Worm (Caenorhabditis elegans) whole organism, mixed stage, embryonic: ENCODE results near the gene F59A7.2.

Experiments used
- M03D4.4 ChIP-seq: sonication (generic microtip); optimal IDR thresholded peaks from 2 replicates; lab custom pipeline; 2017; ENCODE audit warnings: mild to moderate bottlenecking, missing genetic modification characterization, missing compliant biosample characterization
- bed-3 ChIP-seq: fragments of 200-800 bp; sonication (Bioruptor generic); optimal IDR thresholded peaks from 3 replicates; lab custom pipeline; 2018; ENCODE audit warnings: mild to moderate bottlenecking, missing genetic modification characterization, moderate library complexity, missing compliant biosample characterization
- blmp-1 ChIP-seq: fragments of 150-350 bp; optimal IDR thresholded peaks from 2 replicates; lab custom pipeline; 2014; ENCODE audit warnings: missing biosample characterization, missing genetic modification characterization
- ceh-39 ChIP-seq: fragments of 150-350 bp; optimal IDR thresholded peaks from 2 replicates; lab custom pipeline; 2014; ENCODE audit warnings: missing biosample characterization, missing genetic modification characterization
- ceh-43 ChIP-seq: fragments of 200-800 bp; sonication (Bioruptor generic); optimal IDR thresholded peaks from 2 replicates; lab custom pipeline; 2018; ENCODE audit warnings: mild to moderate bottlenecking, missing genetic modification characterization, moderate library complexity, missing compliant biosample characterization
- ceh-83 ChIP-seq: fragments of 200-800 bp; sonication (Bioruptor generic); optimal IDR thresholded peaks from 2 replicates; lab custom pipeline; 2018; ENCODE audit warnings: mild to moderate bottlenecking, missing genetic modification characterization, missing compliant biosample characterization
- ces-1 ChIP-seq: fragments of 150-350 bp; optimal IDR thresholded peaks from 2 replicates; lab custom pipeline; 2014; ENCODE audit warnings: missing biosample characterization, missing genetic modification reagents, missing genetic modification characterization
- cnd-1 ChIP-seq: fragments of 200-800 bp; sonication (Bioruptor generic); optimal IDR thresholded peaks from 2 replicates; lab custom pipeline; 2018; ENCODE audit warnings: mild to moderate bottlenecking, missing genetic modification characterization, missing compliant biosample characterization
- drap-1 ChIP-seq: fragments of 200-800 bp; sonication (Bioruptor generic); optimal IDR thresholded peaks from 3 replicates; lab custom pipeline; 2018; ENCODE audit warnings: mild to moderate bottlenecking, missing genetic modification characterization, missing compliant biosample characterization
- elt-1 ChIP-seq: sonication (generic microtip); optimal IDR thresholded peaks from 2 replicates; lab custom pipeline; 2017; ENCODE audit warnings: missing genetic modification characterization, mild to moderate bottlenecking, missing compliant biosample characterization, antibody characterized with exemption, moderate library complexity, borderline replicate concordance; ENCODE audit not compliant: insufficient read depth
- elt-3 ChIP-seq: fragments of 150-350 bp; optimal IDR thresholded peaks from 2 replicates; lab custom pipeline; 2014; ENCODE audit warnings: missing biosample characterization, missing genetic modification characterization
- flh-1 ChIP-seq: fragments of 200-800 bp; sonication (Bioruptor generic); optimal IDR thresholded peaks from 2 replicates; lab custom pipeline; 2018; ENCODE audit warnings: mild to moderate bottlenecking, missing genetic modification characterization, moderate library complexity, missing compliant biosample characterization
- ham-2 ChIP-seq: fragments of 200-800 bp; sonication (Bioruptor generic); optimal IDR thresholded peaks from 2 replicates; lab custom pipeline; 2018; ENCODE audit warnings: mild to moderate bottlenecking, missing genetic modification characterization, missing compliant biosample characterization
- hlh-1 ChIP-seq: fragments of 150-350 bp; optimal IDR thresholded peaks from 2 replicates; lab custom pipeline; 2014; ENCODE audit warnings: missing biosample characterization, missing genetic modification reagents, missing genetic modification characterization
- lin-13 ChIP-seq: fragments of 150-350 bp; optimal IDR thresholded peaks from 2 replicates; lab custom pipeline; 2014; ENCODE audit warnings: missing biosample characterization, missing genetic modification characterization
- lin-32 ChIP-seq: fragments of 200-800 bp; sonication (Bioruptor generic); optimal IDR thresholded peaks from 2 replicates; lab custom pipeline; 2018; ENCODE audit warnings: mild to moderate bottlenecking, missing genetic modification characterization, missing compliant biosample characterization
- lsy-2 ChIP-seq: fragments of 150-350 bp; optimal IDR thresholded peaks from 2 replicates; lab custom pipeline; 2014; ENCODE audit warnings: missing biosample characterization, missing genetic modification characterization
- mab-5 ChIP-seq: fragments of 150-350 bp; optimal IDR thresholded peaks from 2 replicates; lab custom pipeline; 2014; ENCODE audit warnings: missing biosample characterization, missing genetic modification characterization
- mls-2 ChIP-seq: sonication (generic microtip); optimal IDR thresholded peaks from 2 replicates; lab custom pipeline; 2016; ENCODE audit warnings: mild to moderate bottlenecking, missing genetic modification characterization, moderate library complexity, missing compliant biosample characterization
- nhr-12 ChIP-seq: fragments of 150-350 bp; optimal IDR thresholded peaks from 2 replicates; lab custom pipeline; 2014; ENCODE audit warnings: missing biosample characterization, missing genetic modification characterization
- nhr-2 ChIP-seq: fragments of 150-350 bp; optimal IDR thresholded peaks from 2 replicates; lab custom pipeline; 2014; ENCODE audit warnings: missing biosample characterization, missing genetic modification characterization
- nhr-237 ChIP-seq: fragments of 150-350 bp; optimal IDR thresholded peaks from 2 replicates; lab custom pipeline; 2014; ENCODE audit warnings: missing biosample characterization, missing genetic modification characterization
- nhr-28 ChIP-seq: fragments of 150-350 bp; optimal IDR thresholded peaks from 2 replicates; lab custom pipeline; 2014; ENCODE audit warnings: missing biosample characterization, missing genetic modification characterization
- nhr-76 ChIP-seq: sonication (generic microtip); optimal IDR thresholded peaks from 2 replicates; lab custom pipeline; 2017; ENCODE audit warnings: missing biosample characterization, missing genetic modification characterization
- pha-4 ChIP-seq: fragments of 150-350 bp; optimal IDR thresholded peaks from 2 replicates; lab custom pipeline; 2018; ENCODE audit warnings: missing biosample characterization, missing genetic modification reagents, missing genetic modification characterization
- sem-2 ChIP-seq: fragments of 200-800 bp; sonication (Bioruptor generic); optimal IDR thresholded peaks from 2 replicates; lab custom pipeline; 2018; ENCODE audit warnings: mild to moderate bottlenecking, missing genetic modification characterization, missing compliant biosample characterization
- snpc-4 ChIP-seq: fragments of 150-350 bp; optimal IDR thresholded peaks from 2 replicates; lab custom pipeline; 2014; ENCODE audit warnings: missing biosample characterization, missing genetic modification characterization
- tbx-8 ChIP-seq: fragments of 200-800 bp; sonication (Bioruptor generic); optimal IDR thresholded peaks from 2 replicates; lab custom pipeline; 2018; ENCODE audit warnings: mild to moderate bottlenecking, missing genetic modification characterization, moderate library complexity, missing compliant biosample characterization
- unc-120 ChIP-seq: sonication (generic microtip); optimal IDR thresholded peaks from 2 replicates; lab custom pipeline; 2017; ENCODE audit warnings: missing genetic modification characterization, missing compliant biosample characterization; ENCODE audit not compliant: poor library complexity, severe bottlenecking
- unc-62 ChIP-seq: fragments of 150-350 bp; optimal IDR thresholded peaks from 2 replicates; lab custom pipeline; 2014; ENCODE audit warnings: missing biosample characterization, missing genetic modification reagents, missing genetic modification characterization
- zip-8 ChIP-seq: fragments of 150-350 bp; optimal IDR thresholded peaks from 2 replicates; lab custom pipeline; 2014; ENCODE audit warnings: missing biosample characterization, missing genetic modification characterization
- ztf-11 ChIP-seq: fragments of 150-350 bp; optimal IDR thresholded peaks from 2 replicates; lab custom pipeline; 2014; ENCODE audit warnings: missing biosample characterization, missing genetic modification characterization

F59A7.2 gene

ce11 chrV:2030661-2031060, 14.3 kb upstream of the F59A7.2 start:
- TF ChIP-seq blmp-1 (no peak), elt-1 (tag; lab: Kevin White, UChicago) (no peak), hlh-1 (tag; lab: Kevin White, UChicago) (no peak)

- no peak for TF ChIP-seq ceh-83
- no peak for TF ChIP-seq hlh-1 (tag; lab: Kevin White, UChicago)
- TF ChIP-seq ztf-11 (tag; lab: Kevin White, UChicago): no peak
- TF ChIP-seq M03D4.4 (tag; lab: Kevin White, UChicago): no peak
- TF ChIP-seq nhr-76: no peak
- no peak for TF ChIP-seq mab-5 (tag; lab: Kevin White, UChicago)
- no peak for TF ChIP-seq ces-1 (GFP tag; lab: Kevin White, UChicago)
- TF ChIP-seq ham-2 (GFP tag; lab: Kevin White, UChicago): no peak
- TF ChIP-seq zip-8 (tag; lab: Kevin White, UChicago): no peak
- no peak for TF ChIP-seq flh-1
- no peak for TF ChIP-seq elt-3
- no peak for TF ChIP-seq lin-13 (tag; lab: Kevin White, UChicago)
- TF ChIP-seq cnd-1: no peak
Observed at ce11 chrV:2029877-2030276, 13.5 kb upstream of the F59A7.2 start, which contains the start of gene F59A7.12. Gene F59A7.12, plus strand, starts transcription at chrV:2030177.

DNA sequence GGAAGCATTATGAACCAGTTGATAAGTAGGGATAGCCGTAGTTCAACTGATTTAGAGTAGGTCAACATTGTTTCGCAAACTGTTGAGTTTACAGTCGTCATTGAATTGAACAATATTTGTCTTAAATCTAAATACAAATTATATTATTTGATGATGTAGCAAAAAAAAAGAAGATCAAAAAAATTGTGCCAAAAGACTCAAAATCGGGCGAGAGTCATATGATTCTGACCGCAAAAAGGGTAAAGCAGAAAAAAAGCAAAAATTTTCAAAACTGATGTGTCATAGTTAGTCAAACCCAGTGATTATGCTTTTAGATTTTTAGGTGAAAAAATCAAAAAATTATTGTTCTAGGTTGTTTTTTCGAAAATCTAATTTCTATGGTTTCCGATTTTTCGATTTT, 11.5 kb upstream of the F59A7.2 start, which contains the start of gene srab-13:
srab-13 (minus strand) TSS at position 101 of the 400 bp plus-strand sequence.
- no peak for TF ChIP-seq snpc-4
- TF ChIP-seq nhr-237 (tag; lab: Kevin White, UChicago): no peak
- TF ChIP-seq unc-120 (tag; lab: Kevin White, UChicago): no peak
- no peak for TF ChIP-seq ceh-43 (GFP tag; lab: Kevin White, UChicago)
- TF ChIP-seq nhr-76: no peak
- TF ChIP-seq M03D4.4 (tag; lab: Kevin White, UChicago): no peak
- TF ChIP-seq cnd-1: no peak
- TF ChIP-seq blmp-1: no peak
- TF ChIP-seq ham-2 (GFP tag; lab: Kevin White, UChicago): no peak
- TF ChIP-seq tbx-8 (GFP tag; lab: Kevin White, UChicago): no peak
- TF ChIP-seq elt-3: no peak
- TF ChIP-seq lin-32 (GFP tag; lab: Kevin White, UChicago): no peak

- TF ChIP-seq nhr-28 (tag; lab: Kevin White, UChicago) (no peak), lsy-2 (tag; lab: Kevin White, UChicago) (no peak), hlh-1 (tag; lab: Kevin White, UChicago) (no peak), sem-2 (GFP tag; lab: Kevin White, UChicago) (no peak)
Observed at ce11 chrV:2022374-2022773, 6.0 kb upstream of the F59A7.2 start, which contains the start of gene F59A7.5. Gene F59A7.5, plus strand, starts transcription at chrV:2022674.

ce11 chrV:2021283-2021682, 5.0 kb upstream of the F59A7.2 start:
- TF ChIP-seq ham-2 (GFP tag; lab: Kevin White, UChicago) (no peak), elt-3 (no peak), lsy-2 (tag; lab: Kevin White, UChicago) (no peak), pha-4 (tag; lab: Kevin White, UChicago) (no peak), ceh-39 (tag; lab: Kevin White, UChicago) (no peak), nhr-76 (no peak), mab-5 (tag; lab: Kevin White, UChicago) (no peak), bed-3 (GFP tag; lab: Kevin White, UChicago) (no peak), ces-1 (GFP tag; lab: Kevin White, UChicago) (no peak), nhr-12 (tag; lab: Kevin White, UChicago) (no peak)

ce11 chrV:2018689-2019088, 2.4 kb upstream of the F59A7.2 start, which contains the start of gene F59A7.14:
Gene F59A7.14, plus strand, starts transcription at chrV:2018989.
- no peak for TF ChIP-seq nhr-237 (tag; lab: Kevin White, UChicago)

DNA sequence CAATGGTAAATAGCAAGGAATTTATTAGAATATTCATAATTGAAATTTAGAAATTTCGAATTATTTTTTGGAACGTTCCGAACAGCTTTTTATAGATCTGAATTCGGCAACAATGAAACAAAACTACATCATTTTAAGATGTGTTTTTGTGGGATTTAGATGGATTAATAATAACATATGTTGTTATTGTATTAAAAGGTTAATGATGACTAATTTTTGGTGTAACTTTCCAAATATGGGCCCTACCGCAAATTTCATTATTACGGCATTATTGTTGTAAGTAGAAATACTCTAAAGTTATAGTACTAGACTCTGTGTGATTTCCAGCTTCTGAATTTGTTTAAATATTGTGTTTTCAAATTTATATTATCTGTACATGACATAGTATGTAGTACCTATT, 2.5 kb downstream of the F59A7.2 start, which contains the start of gene F59A7.11:
F59A7.11 (minus strand) TSS at position 101 of the 400 bp plus-strand sequence.
- TF ChIP-seq unc-62 (GFP tag; lab: Kevin White, UChicago) (no peak), mls-2 (no peak), lin-13 (tag; lab: Kevin White, UChicago) (no peak), ceh-83 (no peak), nhr-28 (tag; lab: Kevin White, UChicago) (no peak), nhr-12 (tag; lab: Kevin White, UChicago) (no peak), zip-8 (tag; lab: Kevin White, UChicago) (no peak), tbx-8 (GFP tag; lab: Kevin White, UChicago) (no peak), lsy-2 (tag; lab: Kevin White, UChicago) (no peak), hlh-1 (tag; lab: Kevin White, UChicago) (no peak), sem-2 (GFP tag; lab: Kevin White, UChicago) (no peak), blmp-1 (no peak), flh-1 (no peak), unc-120 (tag; lab: Kevin White, UChicago) (no peak), drap-1 (GFP tag; lab: Kevin White, UChicago) (no peak), nhr-76 (no peak), ham-2 (GFP tag; lab: Kevin White, UChicago) (no peak), nhr-2 (tag; lab: Kevin White, UChicago) (no peak), nhr-237 (tag; lab: Kevin White, UChicago) (no peak)
